Worm (Caenorhabditis elegans): Measurements from ENCODE around the gene moc-2.

ce11 chrV:6471208-6471607 lies 32.8 kb downstream of the moc-2 start:
- TF ChIP-seq ztf-23 (GFP tag; IDR thresholded peaks at IDR 0.05) (no peak), ztf-29 (GFP tag; IDR thresholded peaks at IDR 0.05) (no peak), klf-2 (GFP tag; conservative IDR thresholded peaks at IDR 0.05) (no peak)

All from whole organism, midembryonic.